Worm (Caenorhabditis elegans) whole organism, L3 larva: Measurements from ENCODE around the gene F48F5.6.
A peak's percentile ranks its signal among the peaks of the same experiment; 100 is the strongest.

Source experiments
- R02D3.7 ChIP-seq: fragments of 150-350 bp; optimal IDR thresholded peaks from 2 replicates; lab custom pipeline; 2014; ENCODE audit warnings: missing biosample characterization, missing genetic modification characterization
- ceh-82 ChIP-seq: fragments of 150-350 bp; optimal IDR thresholded peaks from 2 replicates; lab custom pipeline; 2014; ENCODE audit warnings: missing biosample characterization, missing genetic modification characterization
- elt-1 ChIP-seq: fragments of 150-350 bp; optimal IDR thresholded peaks from 2 replicates; lab custom pipeline; 2014; ENCODE audit warnings: missing biosample characterization, missing genetic modification characterization
- elt-3 ChIP-seq, 3 experiments: fragments of 150-350 bp in 1 of 3; sonication (generic microtip) in 2 of 3; optimal IDR thresholded peaks; 2 replicates in 2 of 3; 4 replicates in 1 of 3; lab custom pipeline; 2014 to 2017; ENCODE audit warnings: missing biosample characterization in 3 of 3, missing genetic modification characterization in 3 of 3
- fos-1 ChIP-seq: fragments of 150-350 bp; optimal IDR thresholded peaks from 2 replicates; lab custom pipeline; 2014; ENCODE audit warnings: missing biosample characterization, missing genetic modification characterization
- hmg-11 ChIP-seq: sonication (generic microtip); optimal IDR thresholded peaks from 2 replicates; lab custom pipeline; 2016; ENCODE audit warnings: missing genetic modification characterization, missing compliant biosample characterization
- nhr-11 ChIP-seq: fragments of 150-350 bp; optimal IDR thresholded peaks from 2 replicates; lab custom pipeline; 2014; ENCODE audit warnings: missing biosample characterization, missing genetic modification characterization
- nhr-28 ChIP-seq: fragments of 150-350 bp; optimal IDR thresholded peaks from 2 replicates; lab custom pipeline; 2014; ENCODE audit warnings: missing biosample characterization, missing genetic modification characterization
- pqm-1 ChIP-seq: fragments of 150-350 bp; optimal IDR thresholded peaks from 2 replicates; lab custom pipeline; 2017; ENCODE audit warnings: missing biosample characterization, missing genetic modification characterization, inconsistent platforms
- skn-1 ChIP-seq: fragments of 150-350 bp; optimal IDR thresholded peaks from 2 replicates; lab custom pipeline; 2014; ENCODE audit warnings: missing biosample characterization, missing genetic modification characterization
- snpc-4 ChIP-seq: fragments of 150-350 bp; optimal IDR thresholded peaks from 2 replicates; lab custom pipeline; 2014; ENCODE audit warnings: missing biosample characterization, missing genetic modification characterization
- tbx-2 ChIP-seq: sonication (generic microtip); optimal IDR thresholded peaks from 2 replicates; lab custom pipeline; 2016; ENCODE audit warnings: mild to moderate bottlenecking, missing genetic modification characterization, missing compliant biosample characterization
- unc-62 ChIP-seq: fragments of 150-350 bp; sonication (generic microtip); optimal IDR thresholded peaks from 4 replicates; lab custom pipeline; 2014; ENCODE audit warnings: missing biosample characterization, missing genetic modification reagents, missing genetic modification characterization
- ztf-11 ChIP-seq: fragments of 150-350 bp; optimal IDR thresholded peaks from 2 replicates; lab custom pipeline; 2014; ENCODE audit warnings: missing biosample characterization, missing genetic modification characterization

DNA sequence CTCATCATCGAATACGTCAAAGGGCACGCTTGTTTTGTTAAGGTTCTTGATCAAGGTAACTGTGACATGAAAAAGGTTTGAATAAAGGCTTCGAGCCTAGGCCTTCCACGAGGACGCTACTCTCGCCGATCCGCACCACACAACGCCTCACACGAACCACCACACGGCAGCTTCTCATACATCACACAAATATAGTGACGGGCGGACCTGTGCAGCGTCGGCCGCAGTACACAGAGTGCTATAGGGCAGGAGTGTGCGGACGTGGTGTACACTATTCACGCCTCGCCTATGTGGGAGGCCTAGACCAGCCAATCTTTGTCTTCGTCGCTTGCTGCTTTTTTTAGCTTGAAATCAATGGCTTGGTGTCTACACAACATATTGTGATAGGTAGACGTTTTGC is 2.7 kb upstream of the F48F5.6 start:
- TF ChIP-seq hmg-11 (tag; lab: Kevin White, UChicago) = no peak
- no peak for TF ChIP-seq elt-1 (tag; lab: Kevin White, UChicago)
- no peak for TF ChIP-seq pqm-1 (tag; lab: Kevin White, UChicago)
- TF ChIP-seq tbx-2 (tag; lab: Kevin White, UChicago) = no peak
- peak; percentile 96 for TF ChIP-seq snpc-4 (tag; lab: Kevin White, UChicago)
- no peak for TF ChIP-seq nhr-28 (tag; lab: Kevin White, UChicago)
- no peak for TF ChIP-seq unc-62 (GFP tag; lab: Kevin White, UChicago)
- TF ChIP-seq nhr-11 (tag; lab: Kevin White, UChicago) = no peak
- TF ChIP-seq fos-1 (tag; lab: Kevin White, UChicago) = no peak
- no peak for TF ChIP-seq R02D3.7 (tag; lab: Kevin White, UChicago)
- no peak for TF ChIP-seq skn-1 (tag; lab: Kevin White, UChicago)
- no peak for TF ChIP-seq ceh-82 (tag; lab: Kevin White, UChicago)
- no peak for TF ChIP-seq ztf-11 (tag; lab: Kevin White, UChicago)
- TF ChIP-seq elt-3 (tag; optimal IDR thresholded peaks at IDR 0.05; lab: Kevin White, UChicago) = no peak
